Worm (Caenorhabditis elegans): Measurements from ENCODE around the gene C54C6.4.

DNA sequence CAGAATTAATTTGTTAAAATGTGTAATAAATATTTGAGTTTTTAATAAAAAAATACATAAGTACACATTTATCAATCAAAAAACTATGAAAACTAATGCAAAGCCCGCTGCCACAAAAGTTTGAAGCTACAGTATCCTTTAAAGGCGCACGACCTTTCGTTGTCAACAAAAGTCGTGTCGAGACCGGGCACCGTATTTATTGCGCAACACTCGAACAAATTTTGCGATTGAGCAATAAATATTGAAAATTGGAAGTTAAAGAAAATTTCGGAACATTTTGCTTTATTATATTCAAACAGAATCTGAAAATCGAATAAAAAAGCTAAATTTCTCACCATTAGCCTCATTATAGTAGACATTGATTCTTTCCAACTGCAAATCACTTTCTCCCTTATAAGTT, 12.4 kb upstream of the C54C6.4 start:
- TF ChIP-seq ceh-16 (tag; optimal IDR thresholded peaks at IDR 0.05): no peak
- no peak for TF ChIP-seq gmeb-1 (tag; optimal IDR thresholded peaks at IDR 0.05)
- no peak for TF ChIP-seq lin-39 (tag; optimal IDR thresholded peaks at IDR 0.05)
- no peak for TF ChIP-seq nhr-25 (tag; optimal IDR thresholded peaks at IDR 0.05)
- no peak for TF ChIP-seq lin-11 (tag; optimal IDR thresholded peaks at IDR 0.05)
- no peak for TF ChIP-seq mab-5 (tag; optimal IDR thresholded peaks at IDR 0.05)
- TF ChIP-seq egl-27 (tag; optimal IDR thresholded peaks at IDR 0.05): no peak
- no peak for TF ChIP-seq ztf-11 (tag; optimal IDR thresholded peaks at IDR 0.05)
- no peak for TF ChIP-seq skn-1 (tag; optimal IDR thresholded peaks at IDR 0.05)
- TF ChIP-seq lin-13 (GFP tag; optimal IDR thresholded peaks at IDR 0.05): no peak
- no peak for TF ChIP-seq zag-1 (tag; optimal IDR thresholded peaks at IDR 0.05)
- no peak for TF ChIP-seq ceh-82 (tag; optimal IDR thresholded peaks at IDR 0.05)
